Worm (Caenorhabditis elegans) whole organism, young adult: ENCODE results near the gene fbxc-22.

Experiments used
- F37B4.10 ChIP-seq: fragments of 200-800 bp; sonication (Bioruptor generic); IDR thresholded peaks from 2 replicates; pipeline ENCODE4 v1.3.6; 2022; ENCODE audit warnings: missing genetic modification characterization, missing compliant biosample characterization
- bed-2 ChIP-seq: fragments of 200-800 bp; sonication (Bioruptor generic); IDR thresholded peaks from 2 replicates; pipeline ENCODE4 v1.3.6; 2022; ENCODE audit warnings: missing genetic modification reagents, missing genetic modification characterization, missing compliant biosample characterization
- ceh-40 ChIP-seq: fragments of 200-800 bp; sonication (Bioruptor generic); IDR thresholded peaks from 2 replicates; pipeline ENCODE4 v1.3.6; 2022; ENCODE audit warnings: missing genetic modification characterization, missing compliant biosample characterization
- nfya-1 ChIP-seq: sonication (generic microtip); optimal IDR thresholded peaks from 2 replicates; lab custom pipeline; 2017; ENCODE audit warnings: antibody characterized with exemption, missing compliant biosample characterization, missing genetic modification characterization, borderline replicate concordance; ENCODE audit not compliant: insufficient read depth
- snpc-4 ChIP-seq, 5 experiments: fragments of 150-350 bp in 1 of 5; sonication (generic microtip) in 4 of 5; optimal IDR thresholded peaks; 2 replicates each; lab custom pipeline; 2014 to 2018; ENCODE audit warnings: missing genetic modification characterization in 5 of 5, missing biosample characterization in 3 of 5, antibody characterized with exemption in 2 of 5, mild to moderate bottlenecking in 2 of 5, missing compliant biosample characterization in 2 of 5, missing genotype in 2 of 5, moderate library complexity in 2 of 5, missing genetic modification reagents in 1 of 5

DNA sequence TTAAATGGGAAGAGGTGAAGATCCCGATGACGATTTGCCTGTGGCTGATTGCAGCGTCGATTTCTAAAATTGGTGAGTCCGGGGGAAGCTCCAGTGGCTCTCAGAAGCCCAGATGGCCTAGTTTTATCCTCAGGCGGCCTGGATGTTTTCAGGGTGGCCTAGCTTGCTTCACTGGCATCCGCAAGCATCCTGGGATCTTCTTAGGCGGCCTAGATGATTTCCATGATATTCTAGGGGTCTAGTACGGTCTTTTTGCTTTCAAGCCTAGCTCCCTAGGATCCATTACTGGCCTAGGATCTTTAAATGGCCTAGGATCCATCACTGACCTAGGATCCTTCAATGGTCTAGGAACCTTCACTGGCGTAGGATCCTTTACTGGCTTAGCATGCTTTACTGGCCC, 19.9 kb downstream of the fbxc-22 start:
- TF ChIP-seq nfya-1 (tag; lab: Kevin White, UChicago) (no peak), snpc-4 (GFP tag; optimal IDR thresholded peaks at IDR 0.05; lab: Kevin White, UChicago) (no peak), snpc-4 (tag; optimal IDR thresholded peaks at IDR 0.05; lab: Kevin White, UChicago) (no peak), ceh-40 (GFP tag; lab: Robert Waterston, UW) (no peak), F37B4.10 (GFP tag; lab: Robert Waterston, UW) (no peak), bed-2 (no peak)
